Fruit fly (Drosophila melanogaster) whole organism, prepupa: ENCODE results near the gene CG17129.

ENCODE experiments used
- Blimp-1 ChIP-seq: fragments of 200-800 bp; sonication (Bioruptor generic); optimal IDR thresholded peaks from 3 replicates; lab custom pipeline; 2017; ENCODE audit warnings: missing biosample characterization, missing genetic modification characterization, mild to moderate bottlenecking, moderate library complexity, missing genetic modification reagents
- CG10631 ChIP-seq: fragments of 200-800 bp; sonication (Bioruptor generic); optimal IDR thresholded peaks from 2 replicates; lab custom pipeline; 2016; ENCODE audit warnings: missing biosample characterization, missing genetic modification characterization
- CG10669 ChIP-seq: fragments of 200-800 bp; sonication (Bioruptor generic); optimal IDR thresholded peaks from 3 replicates; lab custom pipeline; 2018; ENCODE audit warnings: missing biosample characterization, mild to moderate bottlenecking, missing genetic modification characterization, moderate library complexity
- CG11294 ChIP-seq: fragments of 200-800 bp; sonication (Bioruptor generic); IDR thresholded peaks from 2 replicates; pipeline ENCODE4 v1.3.6; 2022; ENCODE audit warnings: missing biosample characterization, missing genetic modification characterization
- CG11902 ChIP-seq: fragments of 200-800 bp; sonication (Bioruptor generic); optimal IDR thresholded peaks from 3 replicates; lab custom pipeline; 2016; ENCODE audit warnings: missing biosample characterization, missing genetic modification characterization
- CG15336 ChIP-seq: fragments of 200-800 bp; sonication (Bioruptor generic); IDR thresholded peaks from 2 replicates; pipeline ENCODE4 v1.3.6; 2022; ENCODE audit warnings: missing biosample characterization, missing genetic modification characterization
- CG1621 ChIP-seq: fragments of 200-800 bp; sonication (Bioruptor generic); optimal IDR thresholded peaks from 3 replicates; lab custom pipeline; 2018; ENCODE audit warnings: missing biosample characterization, mild to moderate bottlenecking, missing genetic modification characterization
- CG3032 ChIP-seq: fragments of 200-800 bp; optimal IDR thresholded peaks from 2 replicates; lab custom pipeline; 2019; ENCODE audit warnings: missing biosample characterization, mild to moderate bottlenecking, missing genetic modification characterization, moderate library complexity
- CG31627 ChIP-seq: fragments of 200-800 bp; sonication (Bioruptor generic); optimal IDR thresholded peaks from 3 replicates; lab custom pipeline; 2016; ENCODE audit warnings: missing biosample characterization, missing genetic modification characterization
- CG32006 ChIP-seq: fragments of 200-800 bp; sonication (Bioruptor generic); optimal IDR thresholded peaks from 3 replicates; lab custom pipeline; 2017; ENCODE audit warnings: missing biosample characterization, mild to moderate bottlenecking, missing genetic modification characterization
- CG34406 ChIP-seq: fragments of 200-800 bp; sonication (Bioruptor generic); optimal IDR thresholded peaks from 3 replicates; lab custom pipeline; 2016; ENCODE audit warnings: missing biosample characterization, missing genetic modification characterization
- CG3919 ChIP-seq: fragments of 200-800 bp; sonication (Bioruptor generic); optimal IDR thresholded peaks from 3 replicates; lab custom pipeline; 2016; ENCODE audit warnings: missing biosample characterization, missing genetic modification characterization
- CG4318 ChIP-seq: fragments of 200-800 bp; sonication (Bioruptor generic); optimal IDR thresholded peaks from 3 replicates; lab custom pipeline; 2017; ENCODE audit warnings: missing biosample characterization, mild to moderate bottlenecking, missing genetic modification characterization
- CG6163 ChIP-seq: fragments of 200-800 bp; sonication (Bioruptor generic); IDR thresholded peaks from 3 replicates; pipeline ENCODE4 v1.3.6; 2022; ENCODE audit warnings: missing biosample characterization, missing genetic modification characterization
- CG6792 ChIP-seq: fragments of 200-800 bp; sonication (Bioruptor generic); optimal IDR thresholded peaks from 3 replicates; lab custom pipeline; 2016; ENCODE audit warnings: missing biosample characterization, missing genetic modification characterization
- CG6808 ChIP-seq: fragments of 200-800 bp; sonication (Bioruptor generic); optimal IDR thresholded peaks from 3 replicates; lab custom pipeline; 2017; ENCODE audit warnings: missing biosample characterization, missing genetic modification characterization, mild to moderate bottlenecking, moderate library complexity, missing genetic modification reagents
- CG6854 ChIP-seq: fragments of 200-800 bp; sonication (Bioruptor generic); optimal IDR thresholded peaks from 2 replicates; lab custom pipeline; 2017; ENCODE audit warnings: missing biosample characterization, mild to moderate bottlenecking, missing genetic modification characterization
- CG8119 ChIP-seq: fragments of 200-800 bp; sonication (Bioruptor generic); IDR thresholded peaks from 3 replicates; pipeline ENCODE4 v1.3.6; 2022; ENCODE audit warnings: missing biosample characterization, missing genetic modification characterization
- CG8319 ChIP-seq: fragments of 200-800 bp; sonication (Bioruptor generic); optimal IDR thresholded peaks from 3 replicates; lab custom pipeline; 2016; ENCODE audit warnings: missing biosample characterization, missing genetic modification characterization
- CG8632 ChIP-seq: fragments of 200-800 bp; sonication (Bioruptor generic); optimal IDR thresholded peaks from 3 replicates; lab custom pipeline; 2016; ENCODE audit warnings: missing biosample characterization, missing genetic modification characterization
- CG9139 ChIP-seq: fragments of 200-800 bp; sonication (Bioruptor generic); optimal IDR thresholded peaks from 3 replicates; lab custom pipeline; 2017; ENCODE audit warnings: missing biosample characterization, mild to moderate bottlenecking, missing genetic modification characterization
- Eip75B ChIP-seq: fragments of 200-800 bp; sonication (Bioruptor generic); optimal IDR thresholded peaks from 3 replicates; lab custom pipeline; 2016; ENCODE audit warnings: missing biosample characterization, missing genetic modification characterization
- Eip78C ChIP-seq: fragments of 200-800 bp; sonication (Bioruptor generic); peaks from one replicate; lab custom pipeline; 2016; ENCODE audit warnings: missing biosample characterization, missing genetic modification characterization
- Eip93F ChIP-seq: fragments of 200-800 bp; sonication (Bioruptor generic); optimal IDR thresholded peaks from 2 replicates; lab custom pipeline; 2016; ENCODE audit warnings: missing biosample characterization, mild to moderate bottlenecking, missing genetic modification characterization
- Ets96B ChIP-seq: fragments of 200-800 bp; optimal IDR thresholded peaks from 2 replicates; lab custom pipeline; 2019; ENCODE audit warnings: missing biosample characterization, mild to moderate bottlenecking, missing genetic modification characterization, moderate library complexity
- Gug ChIP-seq: fragments of 200-800 bp; sonication (Bioruptor generic); IDR thresholded peaks from 2 replicates; pipeline ENCODE4 v1.3.6; 2022; ENCODE audit warnings: missing biosample characterization, missing genetic modification characterization
- Hr39 ChIP-seq: fragments of 200-800 bp; sonication (Bioruptor generic); optimal IDR thresholded peaks from 2 replicates; lab custom pipeline; 2016; ENCODE audit warnings: missing biosample characterization, missing genetic modification characterization
- Lpt ChIP-seq: fragments of 200-800 bp; sonication (Bioruptor generic); optimal IDR thresholded peaks from 3 replicates; lab custom pipeline; 2016; ENCODE audit warnings: missing biosample characterization, missing genetic modification characterization
- Met ChIP-seq: fragments of 200-800 bp; sonication (Bioruptor generic); optimal IDR thresholded peaks from 3 replicates; lab custom pipeline; 2016; ENCODE audit warnings: missing biosample characterization, missing genetic modification characterization
- OdsH ChIP-seq: fragments of 200-800 bp; sonication (Bioruptor generic); optimal IDR thresholded peaks from 3 replicates; lab custom pipeline; 2016; ENCODE audit warnings: missing biosample characterization, missing genetic modification characterization
- Smox ChIP-seq: fragments of 200-800 bp; sonication (Bioruptor generic); optimal IDR thresholded peaks from 3 replicates; lab custom pipeline; 2016; ENCODE audit warnings: missing biosample characterization, missing genetic modification characterization
- Sox102F ChIP-seq: fragments of 200-800 bp; sonication (Bioruptor generic); optimal IDR thresholded peaks from 2 replicates; lab custom pipeline; 2016; ENCODE audit warnings: missing biosample characterization, mild to moderate bottlenecking, missing genetic modification characterization
- Sox14 ChIP-seq: fragments of 200-800 bp; sonication (Bioruptor generic); optimal IDR thresholded peaks from 3 replicates; lab custom pipeline; 2016; ENCODE audit warnings: missing biosample characterization, missing genetic modification characterization
- cyc ChIP-seq: fragments of 200-800 bp; sonication (Bioruptor generic); optimal IDR thresholded peaks from 3 replicates; lab custom pipeline; 2016; ENCODE audit warnings: missing biosample characterization, missing genetic modification characterization
- dac ChIP-seq: fragments of 200-800 bp; sonication (Bioruptor generic); optimal IDR thresholded peaks from 2 replicates; lab custom pipeline; 2017; ENCODE audit warnings: missing biosample characterization, mild to moderate bottlenecking, missing genetic modification characterization
- dsx ChIP-seq: fragments of 200-800 bp; optimal IDR thresholded peaks from 3 replicates; lab custom pipeline; 2019; ENCODE audit warnings: missing biosample characterization, mild to moderate bottlenecking, missing genetic modification characterization, moderate library complexity; ENCODE audit not compliant: poor library complexity, severe bottlenecking
- esn ChIP-seq: fragments of 200-800 bp; sonication (Bioruptor generic); optimal IDR thresholded peaks from 2 replicates; lab custom pipeline; 2016; ENCODE audit warnings: missing biosample characterization, mild to moderate bottlenecking, missing genetic modification characterization, moderate library complexity
- fd59A ChIP-seq: fragments of 200-800 bp; sonication (Bioruptor generic); optimal IDR thresholded peaks from 2 replicates; lab custom pipeline; 2017; ENCODE audit warnings: missing biosample characterization, mild to moderate bottlenecking, missing genetic modification characterization, missing genetic modification reagents
- fd85E ChIP-seq: fragments of 200-800 bp; sonication (Bioruptor generic); optimal IDR thresholded peaks from 3 replicates; lab custom pipeline; 2016; ENCODE audit warnings: missing biosample characterization, missing genetic modification characterization
- fkh ChIP-seq: fragments of 200-800 bp; sonication (Bioruptor generic); optimal IDR thresholded peaks from 3 replicates; lab custom pipeline; 2017; ENCODE audit warnings: missing biosample characterization, mild to moderate bottlenecking, missing genetic modification characterization, moderate library complexity
- lz ChIP-seq: fragments of 200-800 bp; sonication (Bioruptor generic); optimal IDR thresholded peaks from 3 replicates; lab custom pipeline; 2016; ENCODE audit warnings: missing biosample characterization, missing genetic modification characterization
- pdm3 ChIP-seq: fragments of 200-800 bp; sonication (Bioruptor generic); optimal IDR thresholded peaks from 3 replicates; lab custom pipeline; 2016; ENCODE audit warnings: missing biosample characterization, missing genetic modification characterization
- spab ChIP-seq: fragments of 200-800 bp; sonication (Bioruptor generic); optimal IDR thresholded peaks from 2 replicates; lab custom pipeline; 2017; ENCODE audit warnings: missing biosample characterization, mild to moderate bottlenecking, missing genetic modification characterization, missing genetic modification reagents
- ss ChIP-seq, 2 experiments: fragments of 200-800 bp; sonication (Bioruptor generic); optimal IDR thresholded peaks; 2 replicates in 1 of 2; 3 replicates in 1 of 2; lab custom pipeline; 2017 to 2018; ENCODE audit warnings: mild to moderate bottlenecking in 2 of 2, missing biosample characterization in 2 of 2, missing genetic modification characterization in 2 of 2, moderate library complexity in 1 of 2
- svp ChIP-seq: fragments of 200-800 bp; sonication (Bioruptor generic); peaks from one replicate; lab custom pipeline; 2016; ENCODE audit warnings: missing biosample characterization, missing genetic modification characterization
- vri ChIP-seq: fragments of 200-800 bp; sonication (Bioruptor generic); optimal IDR thresholded peaks from 3 replicates; lab custom pipeline; 2016; ENCODE audit warnings: missing biosample characterization, mild to moderate bottlenecking, missing genetic modification characterization

Gene CG17129

dm6 chr3L:663880-664279, 16.2 kb downstream of the CG17129 start (continued):
- TF ChIP-seq cyc (GFP tag; lab: Kevin White, UChicago) (peak; percentile 84), CG6808 (GFP tag; lab: Kevin White, UChicago) (peak; percentile 38), fd59A (GFP tag; lab: Kevin White, UChicago) (peak; percentile 33), Hr39 (peak; percentile 88), OdsH (peak; percentile 66), CG10631 (peak; percentile 58), pdm3 (GFP tag; lab: Kevin White, UChicago) (peak; percentile 63), Sox102F (GFP tag; lab: Kevin White, UChicago) (peak; percentile 84)
- TF ChIP-seq, all 60 proteins: peak for 48

dm6 chr3L:660314-661075, 19.6 kb downstream of the CG17129 start:
- TF ChIP-seq dsx (GFP tag; lab: Kevin White, UChicago) = peak; percentile 55
- peak; percentile 72 for TF ChIP-seq CG3032 (tag; lab: Kevin White, UChicago)
- peak; percentile 63 for TF ChIP-seq CG10631
- peak; percentile 61 for TF ChIP-seq CG6808 (GFP tag; lab: Kevin White, UChicago)
- TF ChIP-seq Eip78C (GFP tag; lab: Kevin White, UChicago) = peak; percentile 89
- TF ChIP-seq Sox14 (GFP tag; lab: Kevin White, UChicago) = peak; percentile 65
- peak; percentile 76 for TF ChIP-seq Ets96B (tag; lab: Kevin White, UChicago)
- peak; percentile 24 for TF ChIP-seq CG11902
- peak; percentile 68 for TF ChIP-seq cyc (GFP tag; lab: Kevin White, UChicago)
- TF ChIP-seq CG31627 (GFP tag; lab: Kevin White, UChicago) = peak; percentile 63
- TF ChIP-seq lz (GFP tag; lab: Kevin White, UChicago) = peak; percentile 73
- no peak for TF ChIP-seq Lpt
- TF ChIP-seq CG6792 (GFP tag; lab: Kevin White, UChicago) = peak; percentile 52
- TF ChIP-seq fd59A (GFP tag; lab: Kevin White, UChicago) = peak; percentile 58
- peak; percentile 21 for TF ChIP-seq CG32006 (GFP tag; lab: Kevin White, UChicago)
- peak; percentile 64 for TF ChIP-seq spab
- peak; percentile 65 for TF ChIP-seq CG10669 (GFP tag; lab: Kevin White, UChicago)
- 0 out of 2 replicates have a peak, but pooled peaks have one; percentile 26 for TF ChIP-seq CG15336 (GFP tag; lab: Robert Waterston, UW)
- no peak for TF ChIP-seq dac (GFP tag; lab: Kevin White, UChicago)
- TF ChIP-seq CG11294 (GFP tag; lab: Robert Waterston, UW) = no peak
- TF ChIP-seq svp (GFP tag; lab: Kevin White, UChicago) = peak; percentile 83
- TF ChIP-seq ss (GFP tag; optimal IDR thresholded peaks at IDR 0.05; lab: Kevin White, UChicago) = peak; percentile 11 to 37
- peak; percentile 43 for TF ChIP-seq CG8632 (GFP tag; lab: Kevin White, UChicago)
- no peak for TF ChIP-seq fkh (GFP tag; lab: Kevin White, UChicago)
- no peak for TF ChIP-seq Gug (GFP tag; lab: Robert Waterston, UW)
- TF ChIP-seq fd85E (GFP tag; lab: Kevin White, UChicago) = no peak
- TF ChIP-seq OdsH = peak; percentile 53
- peak; percentile 53 for TF ChIP-seq pdm3 (GFP tag; lab: Kevin White, UChicago)
- peak; percentile 35 for TF ChIP-seq vri (GFP tag; lab: Kevin White, UChicago)
- TF ChIP-seq CG6854 (GFP tag; lab: Kevin White, UChicago) = peak; percentile 11
- peak; percentile 68 for TF ChIP-seq CG3919 (GFP tag; lab: Kevin White, UChicago)
- peak; percentile 2 for TF ChIP-seq Blimp-1 (GFP tag; lab: Kevin White, UChicago)
- peak; percentile 55 for TF ChIP-seq Sox102F (GFP tag; lab: Kevin White, UChicago)
- no peak for TF ChIP-seq Eip93F (GFP tag; lab: Kevin White, UChicago)
- peak; percentile 5 for TF ChIP-seq CG9139 (GFP tag; lab: Kevin White, UChicago)
- TF ChIP-seq CG8119 = peak; percentile 30; the same call in 1 of the 3 replicates
- peak; percentile 78 for TF ChIP-seq esn (GFP tag; lab: Kevin White, UChicago)
- peak; percentile 59 for TF ChIP-seq CG1621 (tag; lab: Kevin White, UChicago)
- peak; percentile 81 for TF ChIP-seq Met (GFP tag; lab: Kevin White, UChicago)
- peak; percentile 66 for TF ChIP-seq Hr39
- no peak for TF ChIP-seq CG8319 (GFP tag; lab: Kevin White, UChicago)
- TF ChIP-seq CG34406 (GFP tag; lab: Kevin White, UChicago) = peak; percentile 58
- peak; percentile 69 for TF ChIP-seq Eip75B
- peak; percentile 81 for TF ChIP-seq CG6163
- TF ChIP-seq CG4318 (GFP tag; lab: Kevin White, UChicago) = no peak
- peak; percentile 65 for TF ChIP-seq Smox (GFP tag; lab: Kevin White, UChicago)
